Fruit fly (Drosophila melanogaster): ENCODE measurements around the gene MsrA.

The MsrA gene

dm6 chr3L:15538582-15539490, 28.0 kb downstream of the MsrA start:
- TF ChIP-seq ttk (optimal IDR thresholded peaks at IDR 0.05): no peak
- no peak for TF ChIP-seq Sin3A (optimal IDR thresholded peaks at IDR 0.05)
- no peak for TF ChIP-seq h (optimal IDR thresholded peaks at IDR 0.05)
- no peak for TF ChIP-seq Myc (optimal IDR thresholded peaks at IDR 0.05)
- no peak for TF ChIP-seq insv (optimal IDR thresholded peaks at IDR 0.05)
- TF ChIP-seq psq (optimal IDR thresholded peaks at IDR 0.05): no peak

- TF ChIP-seq insv (optimal IDR thresholded peaks at IDR 0.05) (no peak), Sin3A (optimal IDR thresholded peaks at IDR 0.05) (no peak), Myc (optimal IDR thresholded peaks at IDR 0.05) (no peak), psq (optimal IDR thresholded peaks at IDR 0.05) (no peak), ttk (optimal IDR thresholded peaks at IDR 0.05) (no peak), h (optimal IDR thresholded peaks at IDR 0.05) (no peak)
Observed at dm6 chr3L:15539903-15540409, 29.1 kb downstream of the MsrA start.

dm6 chr3L:15540682-15541081, 29.8 kb downstream of the MsrA start:
- no peak for TF ChIP-seq psq (optimal IDR thresholded peaks at IDR 0.05)
- no peak for TF ChIP-seq Sin3A (optimal IDR thresholded peaks at IDR 0.05)
- TF ChIP-seq ttk (optimal IDR thresholded peaks at IDR 0.05): no peak
- no peak for TF ChIP-seq h (optimal IDR thresholded peaks at IDR 0.05)
- no peak for TF ChIP-seq insv (optimal IDR thresholded peaks at IDR 0.05)
- TF ChIP-seq Myc (optimal IDR thresholded peaks at IDR 0.05): no peak

- TF ChIP-seq psq (optimal IDR thresholded peaks at IDR 0.05) (no peak), Sin3A (optimal IDR thresholded peaks at IDR 0.05) (no peak), h (optimal IDR thresholded peaks at IDR 0.05) (no peak), insv (optimal IDR thresholded peaks at IDR 0.05) (no peak), ttk (optimal IDR thresholded peaks at IDR 0.05) (no peak), Myc (optimal IDR thresholded peaks at IDR 0.05) (no peak)
Observed at dm6 chr3L:15541281-15541680, 30.4 kb downstream of the MsrA start.

dm6 chr3L:15543049-15543448, 32.2 kb downstream of the MsrA start:
- TF ChIP-seq insv (optimal IDR thresholded peaks at IDR 0.05): no peak
- no peak for TF ChIP-seq psq (optimal IDR thresholded peaks at IDR 0.05)
- TF ChIP-seq ttk (optimal IDR thresholded peaks at IDR 0.05): no peak

- TF ChIP-seq h (optimal IDR thresholded peaks at IDR 0.05): no peak
- no peak for TF ChIP-seq psq (optimal IDR thresholded peaks at IDR 0.05)
- no peak for TF ChIP-seq insv (optimal IDR thresholded peaks at IDR 0.05)
- TF ChIP-seq ttk (optimal IDR thresholded peaks at IDR 0.05): no peak
- TF ChIP-seq Myc (optimal IDR thresholded peaks at IDR 0.05): no peak
- TF ChIP-seq Sin3A (optimal IDR thresholded peaks at IDR 0.05): no peak
Observed at dm6 chr3L:15543467-15543866, 32.6 kb downstream of the MsrA start.

dm6 chr3L:15544455-15545415, 33.9 kb downstream of the MsrA start:
- TF ChIP-seq insv (optimal IDR thresholded peaks at IDR 0.05) (no peak), ttk (optimal IDR thresholded peaks at IDR 0.05) (no peak), Sin3A (optimal IDR thresholded peaks at IDR 0.05) (no peak), psq (optimal IDR thresholded peaks at IDR 0.05) (no peak), h (optimal IDR thresholded peaks at IDR 0.05) (no peak), Myc (optimal IDR thresholded peaks at IDR 0.05) (no peak)

- TF ChIP-seq h (optimal IDR thresholded peaks at IDR 0.05) (no peak), Myc (optimal IDR thresholded peaks at IDR 0.05) (no peak), ttk (optimal IDR thresholded peaks at IDR 0.05) (no peak), insv (optimal IDR thresholded peaks at IDR 0.05) (no peak), Sin3A (optimal IDR thresholded peaks at IDR 0.05) (no peak)
Observed at dm6 chr3L:15547187-15547790, 36.4 kb downstream of the MsrA start.

- no peak for TF ChIP-seq psq (optimal IDR thresholded peaks at IDR 0.05)
- no peak for TF ChIP-seq ttk (optimal IDR thresholded peaks at IDR 0.05)
- TF ChIP-seq Sin3A (optimal IDR thresholded peaks at IDR 0.05): no peak
- no peak for TF ChIP-seq h (optimal IDR thresholded peaks at IDR 0.05)
- no peak for TF ChIP-seq Myc (optimal IDR thresholded peaks at IDR 0.05)
- TF ChIP-seq insv (optimal IDR thresholded peaks at IDR 0.05): no peak
Observed at dm6 chr3L:15548843-15549242, 38.0 kb downstream of the MsrA start.

- no peak for TF ChIP-seq ttk (optimal IDR thresholded peaks at IDR 0.05)
- TF ChIP-seq Myc (optimal IDR thresholded peaks at IDR 0.05): no peak
- TF ChIP-seq psq (optimal IDR thresholded peaks at IDR 0.05): no peak
- no peak for TF ChIP-seq Sin3A (optimal IDR thresholded peaks at IDR 0.05)
- no peak for TF ChIP-seq insv (optimal IDR thresholded peaks at IDR 0.05)
- no peak for TF ChIP-seq h (optimal IDR thresholded peaks at IDR 0.05)
Observed at dm6 chr3L:15553993-15554644, 43.3 kb downstream of the MsrA start, which contains the start of gene AGO2. Gene AGO2, plus strand, starts transcription at chr3L:15554113.

dm6 chr3L:15562727-15563057, 51.8 kb downstream of the MsrA start:
- TF ChIP-seq Myc (optimal IDR thresholded peaks at IDR 0.05) (no peak), h (optimal IDR thresholded peaks at IDR 0.05) (no peak)
